Worm (Caenorhabditis elegans): Measurements from ENCODE around the gene C01B9.4.

DNA sequence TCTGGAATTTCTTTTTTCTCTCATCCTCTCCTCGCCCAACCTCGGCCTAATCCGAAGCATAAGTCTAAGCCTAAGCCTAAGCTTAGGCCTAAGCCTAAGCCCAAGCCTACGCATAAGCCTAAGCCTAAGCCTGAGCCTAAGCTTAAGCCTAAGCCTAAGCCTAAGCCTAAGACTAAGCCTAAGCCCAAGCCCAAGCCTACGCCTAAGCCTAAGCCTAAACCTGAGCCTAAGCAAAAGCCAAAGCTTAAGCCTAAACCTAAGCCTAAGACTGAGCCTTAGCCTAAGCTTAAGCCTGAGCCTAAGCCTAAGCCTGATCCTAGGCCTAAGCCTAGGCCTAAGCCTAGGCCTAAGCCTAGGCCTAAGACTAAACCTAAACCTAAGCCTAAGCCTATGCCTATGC lies 12.5 kb upstream of the C01B9.4 start:
- TF ChIP-seq ces-1 (GFP tag; optimal IDR thresholded peaks at IDR 0.05), result no peak
- TF ChIP-seq ceh-83 (GFP tag; optimal IDR thresholded peaks at IDR 0.05), result no peak
- no peak for TF ChIP-seq elt-3 (tag; optimal IDR thresholded peaks at IDR 0.05)

Data from whole organism, mixed stage, embryonic.